1 fruit fly cellular context compared by ENCODE assay signal in genomic region chr3R:29745056-29745455, dm6.
TF ChIP-seq lines count a peak whose summit lies in the region.

Gene Wdr24, minus strand, starts transcription at chr3R:29745092.
Gene IntS11, plus strand, starts transcription at chr3R:29745337.

TF ChIP-seq in whole organism, embryonic, 481 proteins besides CTCF, POLR2A, EP300 and RAD21 (continued from another document and continues in another):
- TF ChIP-seq Oaz (GFP tag; IDR thresholded peaks at IDR 0.05; lab: Robert Waterston, UW) (peak; percentile 87), Dip3 (GFP tag; optimal IDR thresholded peaks at IDR 0.05; lab: Kevin White, UChicago) (peak; percentile 91), CG6254 (GFP tag; optimal IDR thresholded peaks at IDR 0.05; lab: Kevin White, UChicago) (peak; percentile 30), CG10543 (GFP tag; optimal IDR thresholded peaks at IDR 0.05; lab: Kevin White, UChicago) (no peak), CG3065 (GFP tag; optimal IDR thresholded peaks at IDR 0.05; lab: Kevin White, UChicago) (no peak), CG2116 (GFP tag; optimal IDR thresholded peaks at IDR 0.05; lab: Kevin White, UChicago) (peak; percentile 81), ab (GFP tag; optimal IDR thresholded peaks at IDR 0.05; lab: Kevin White, UChicago) (peak; percentile 28), CG6689 (GFP tag; IDR thresholded peaks at IDR 0.05; lab: Robert Waterston, UW) (peak; percentile 88), CG7745 (tag; optimal IDR thresholded peaks at IDR 0.05; lab: Kevin White, UChicago) (no peak), CG15269 (tag; optimal IDR thresholded peaks at IDR 0.05; lab: Kevin White, UChicago) (peak; percentile 86), CG17385 (GFP tag; optimal IDR thresholded peaks at IDR 0.05; lab: Kevin White, UChicago) (peak; percentile 64), CG1603 (tag; optimal IDR thresholded peaks at IDR 0.05; lab: Kevin White, UChicago) (peak; percentile 89), mld (GFP tag; IDR thresholded peaks at IDR 0.05; lab: Robert Waterston, UW; ENCODE audit: partially characterized antibody) (no peak), CHES-1-like (GFP tag; optimal IDR thresholded peaks at IDR 0.05; lab: Kevin White, UChicago) (peak; percentile 72), ewg (GFP tag; optimal IDR thresholded peaks at IDR 0.05; lab: Kevin White, UChicago) (peak; percentile 60), Atf6 (GFP tag; IDR thresholded peaks at IDR 0.05; lab: Robert Waterston, UW) (peak; percentile 89), CG7271 (tag; optimal IDR thresholded peaks at IDR 0.05; lab: Kevin White, UChicago) (no peak), B-H1 (GFP tag; IDR thresholded peaks at IDR 0.05; lab: Robert Waterston, UW) (peak; percentile 80; the same call in 2 of the 3 replicates), tio (GFP tag; optimal IDR thresholded peaks at IDR 0.05; lab: Kevin White, UChicago) (no peak), CG6683 (GFP tag; optimal IDR thresholded peaks at IDR 0.05; lab: Kevin White, UChicago) (no peak), dan (GFP tag; IDR thresholded peaks at IDR 0.05; lab: Robert Waterston, UW) (no peak), CG13424 (tag; optimal IDR thresholded peaks at IDR 0.05; lab: Kevin White, UChicago) (peak; percentile 86), corto (GFP tag; optimal IDR thresholded peaks at IDR 0.05; lab: Kevin White, UChicago) (no peak), CG13775 (GFP tag; optimal IDR thresholded peaks at IDR 0.05; lab: Kevin White, UChicago) (peak; percentile 73), ro (GFP tag; IDR thresholded peaks at IDR 0.05; lab: Robert Waterston, UW) (peak; percentile 18; the same call in 1 of the 2 replicates), CG5953 (GFP tag; IDR thresholded peaks at IDR 0.05; lab: Robert Waterston, UW) (peak; percentile 80; the same call in 1 of the 2 replicates), TFAM (GFP tag; optimal IDR thresholded peaks at IDR 0.05; lab: Kevin White, UChicago) (no peak), her (GFP tag; optimal IDR thresholded peaks at IDR 0.05; lab: Kevin White, UChicago) (no peak), crol (GFP tag; IDR thresholded peaks at IDR 0.05; lab: Robert Waterston, UW) (no peak), Elba2 (GFP tag; optimal IDR thresholded peaks at IDR 0.05; lab: Kevin White, UChicago) (peak; percentile 92), CG15514 (GFP tag; optimal IDR thresholded peaks at IDR 0.05; lab: Kevin White, UChicago) (peak; percentile 84), pho (GFP tag; optimal IDR thresholded peaks at IDR 0.05; lab: Kevin White, UChicago) (peak; percentile 82), Ets65A (GFP tag; lab: Kevin White, UChicago) (peak; percentile 98), CG10147 (GFP tag; optimal IDR thresholded peaks at IDR 0.05; lab: Kevin White, UChicago) (peak; percentile 82), Poxn (GFP tag; IDR thresholded peaks at IDR 0.05; lab: Robert Waterston, UW) (peak; percentile 87), pita (GFP tag; optimal IDR thresholded peaks at IDR 0.05; lab: Kevin White, UChicago) (no peak), CG12236 (GFP tag; optimal IDR thresholded peaks at IDR 0.05; lab: Kevin White, UChicago) (no peak), sqz (GFP tag; optimal IDR thresholded peaks at IDR 0.05; lab: Kevin White, UChicago) (no peak), hb (GFP tag; IDR thresholded peaks at IDR 0.05; lab: Robert Waterston, UW; ENCODE audit: partially characterized antibody) (no peak), MTF-1 (GFP tag; optimal IDR thresholded peaks at IDR 0.05; lab: Kevin White, UChicago; ENCODE audit: borderline replicate concordance) (no peak), ash1 (GFP tag; optimal IDR thresholded peaks at IDR 0.05; lab: Kevin White, UChicago) (no peak), CG4820 (GFP tag; optimal IDR thresholded peaks at IDR 0.05; lab: Kevin White, UChicago) (peak; percentile 57), CG11085 (GFP tag; IDR thresholded peaks at IDR 0.05; lab: Robert Waterston, UW) (peak; percentile 92), chif (GFP tag; optimal IDR thresholded peaks at IDR 0.05; lab: Kevin White, UChicago) (peak; percentile 28 to 71), ems (GFP tag; optimal IDR thresholded peaks at IDR 0.05; lab: Kevin White, UChicago) (peak; percentile 69), CG8089 (GFP tag; optimal IDR thresholded peaks at IDR 0.05; lab: Kevin White, UChicago) (no peak), gem (tag; optimal IDR thresholded peaks at IDR 0.05; lab: Kevin White, UChicago) (peak; percentile 89), pum (GFP tag; optimal IDR thresholded peaks at IDR 0.05; lab: Kevin White, UChicago) (peak; percentile 52), CG5245 (GFP tag; optimal IDR thresholded peaks at IDR 0.05; lab: Kevin White, UChicago) (no peak), CG4854 (GFP tag; optimal IDR thresholded peaks at IDR 0.05; lab: Kevin White, UChicago) (peak; percentile 58), CG9797 (GFP tag; optimal IDR thresholded peaks at IDR 0.05; lab: Kevin White, UChicago) (peak; percentile 87), Hmr (GFP tag; optimal IDR thresholded peaks at IDR 0.05; lab: Kevin White, UChicago) (peak; percentile 82), CoRest (tag; optimal IDR thresholded peaks at IDR 0.05; lab: Kevin White, UChicago) (peak; percentile 91), fu2 (GFP tag; optimal IDR thresholded peaks at IDR 0.05; lab: Kevin White, UChicago) (peak; percentile 69), row (GFP tag; IDR thresholded peaks at IDR 0.05; lab: Robert Waterston, UW) (peak; percentile 98), Usf (GFP tag; optimal IDR thresholded peaks at IDR 0.05; lab: Kevin White, UChicago) (peak; percentile 87), maf-S (GFP tag; optimal IDR thresholded peaks at IDR 0.05; lab: Kevin White, UChicago) (peak; percentile 47), cwo (GFP tag; optimal IDR thresholded peaks at IDR 0.05; lab: Kevin White, UChicago) (peak; percentile 62), tap (tag; optimal IDR thresholded peaks at IDR 0.05; lab: Kevin White, UChicago) (no peak), ac (GFP tag; optimal IDR thresholded peaks at IDR 0.05; lab: Kevin White, UChicago) (no peak), HHEX (GFP tag; optimal IDR thresholded peaks at IDR 0.05; lab: Kevin White, UChicago) (peak; percentile 69), CG15011 (GFP tag; optimal IDR thresholded peaks at IDR 0.05; lab: Kevin White, UChicago) (no peak), al (GFP tag; IDR thresholded peaks at IDR 0.05; lab: Robert Waterston, UW) (peak; percentile 95), seq (GFP tag; IDR thresholded peaks at IDR 0.05; lab: Robert Waterston, UW) (peak; percentile 69), pnt (GFP tag; optimal IDR thresholded peaks at IDR 0.05; lab: Kevin White, UChicago) (peak; percentile 61), CG12942 (GFP tag; optimal IDR thresholded peaks at IDR 0.05; lab: Kevin White, UChicago) (peak; percentile 72), emc (GFP tag; optimal IDR thresholded peaks at IDR 0.05; lab: Kevin White, UChicago) (peak; percentile 56), Kr (GFP tag; optimal IDR thresholded peaks at IDR 0.05; lab: Kevin White, UChicago) (no peak), usp (GFP tag; optimal IDR thresholded peaks at IDR 0.05; lab: Kevin White, UChicago) (no peak), CG2678 (tag; optimal IDR thresholded peaks at IDR 0.05; lab: Kevin White, UChicago) (peak; percentile 88), chinmo (GFP tag; IDR thresholded peaks at IDR 0.05; lab: Robert Waterston, UW; ENCODE audit: partially characterized antibody) (0 out of 4 replicates have a peak, but pooled peaks have one; percentile 57), crc (GFP tag; optimal IDR thresholded peaks at IDR 0.05; lab: Kevin White, UChicago) (no peak), Dbx (GFP tag; IDR thresholded peaks at IDR 0.05; lab: Robert Waterston, UW) (peak; percentile 96), nmo (GFP tag; optimal IDR thresholded peaks at IDR 0.05; lab: Kevin White, UChicago) (peak; percentile 88), D (optimal IDR thresholded peaks at IDR 0.05; lab: Kevin White, UChicago) (no peak), D (GFP tag; optimal IDR thresholded peaks at IDR 0.05; lab: Kevin White, UChicago) (no peak), CG34376 (GFP tag; optimal IDR thresholded peaks at IDR 0.05; lab: Kevin White, UChicago) (peak; percentile 60), CG17829 (tag; optimal IDR thresholded peaks at IDR 0.05; lab: Kevin White, UChicago) (peak; percentile 79), CG7963 (GFP tag; IDR thresholded peaks at IDR 0.05; lab: Robert Waterston, UW; ENCODE audit: partially characterized antibody) (no peak), tup (GFP tag; optimal IDR thresholded peaks at IDR 0.05; lab: Kevin White, UChicago) (peak; percentile 37), dimm (GFP tag; IDR thresholded peaks at IDR 0.05; lab: Robert Waterston, UW) (peak; percentile 79), CG30403 (GFP tag; optimal IDR thresholded peaks at IDR 0.05; lab: Kevin White, UChicago) (peak; percentile 86), MESR4 (GFP tag; optimal IDR thresholded peaks at IDR 0.05; lab: Kevin White, UChicago) (peak; percentile 52), Rfx (GFP tag; IDR thresholded peaks at IDR 0.05; lab: Robert Waterston, UW) (peak; percentile 97), CG3726 (GFP tag; IDR thresholded peaks at IDR 0.05; lab: Robert Waterston, UW) (peak; percentile 85; the same call in 2 of the 3 replicates), CG43689 (GFP tag; IDR thresholded peaks at IDR 0.05; lab: Robert Waterston, UW) (peak; percentile 80), CG8290 (GFP tag; optimal IDR thresholded peaks at IDR 0.05; lab: Kevin White, UChicago) (no peak), CG8290 (tag; optimal IDR thresholded peaks at IDR 0.05; lab: Kevin White, UChicago) (peak in 1 of 2 experiments; percentile 96), psq (GFP tag; optimal IDR thresholded peaks at IDR 0.05; lab: Kevin White, UChicago) (peak; percentile 28), CG4360 (GFP tag; IDR thresholded peaks at IDR 0.05; lab: Robert Waterston, UW) (0 out of 2 replicates have a peak, but pooled peaks have one; percentile 32), mam (GFP tag; optimal IDR thresholded peaks at IDR 0.05; lab: Kevin White, UChicago) (peak; percentile 90), kay (GFP tag; optimal IDR thresholded peaks at IDR 0.05; lab: Kevin White, UChicago) (peak; percentile 54), gcm (GFP tag; optimal IDR thresholded peaks at IDR 0.05; lab: Kevin White, UChicago) (no peak), Sox100B (GFP tag; optimal IDR thresholded peaks at IDR 0.05; lab: Kevin White, UChicago) (no peak), zen (tag; optimal IDR thresholded peaks at IDR 0.05; lab: Kevin White, UChicago) (peak; percentile 59), CG7556 (GFP tag; optimal IDR thresholded peaks at IDR 0.05; lab: Kevin White, UChicago) (peak; percentile 71), sr (GFP tag; IDR thresholded peaks at IDR 0.05; lab: Robert Waterston, UW) (peak; percentile 31; the same call in 1 of the 3 replicates), Adf1 (GFP tag; IDR thresholded peaks at IDR 0.05; lab: Robert Waterston, UW) (peak; percentile 71), lmd (GFP tag; IDR thresholded peaks at IDR 0.05; lab: Robert Waterston, UW) (peak; percentile 94), odd (GFP tag; optimal IDR thresholded peaks at IDR 0.05; lab: Kevin White, UChicago) (no peak), wek (GFP tag; optimal IDR thresholded peaks at IDR 0.05; lab: Kevin White, UChicago) (peak; percentile 22), Doc3 (GFP tag; IDR thresholded peaks at IDR 0.05; lab: Robert Waterston, UW; ENCODE audit: partially characterized antibody) (no peak), sob (GFP tag; IDR thresholded peaks at IDR 0.05; lab: Robert Waterston, UW) (peak; percentile 96), CG32532 (GFP tag; IDR thresholded peaks at IDR 0.05; lab: Robert Waterston, UW) (peak; percentile 96), hbn (GFP tag; IDR thresholded peaks at IDR 0.05; lab: Robert Waterston, UW; ENCODE audit: partially characterized antibody) (no peak), CG17328 (GFP tag; IDR thresholded peaks at IDR 0.05; lab: Robert Waterston, UW) (peak; percentile 75), CG1792 (GFP tag; optimal IDR thresholded peaks at IDR 0.05; lab: Kevin White, UChicago) (peak; percentile 43), abd-A (tag; optimal IDR thresholded peaks at IDR 0.05; lab: Kevin White, UChicago) (no peak), fd64A (GFP tag; optimal IDR thresholded peaks at IDR 0.05; lab: Kevin White, UChicago) (no peak), Rx (GFP tag; IDR thresholded peaks at IDR 0.05; lab: Robert Waterston, UW) (peak; percentile 87), cas (GFP tag; IDR thresholded peaks at IDR 0.05; lab: Robert Waterston, UW) (peak; percentile 88), da (GFP tag; optimal IDR thresholded peaks at IDR 0.05; lab: Kevin White, UChicago) (no peak), Bdp1 (GFP tag; optimal IDR thresholded peaks at IDR 0.05; lab: Kevin White, UChicago) (peak; percentile 44), Trl (optimal IDR thresholded peaks at IDR 0.05; lab: Kevin White, UChicago) (no peak), Trl (GFP tag; optimal IDR thresholded peaks at IDR 0.05; lab: Kevin White, UChicago) (peak; percentile 41), mirr (GFP tag; optimal IDR thresholded peaks at IDR 0.05; lab: Kevin White, UChicago) (peak; percentile 73), Max (GFP tag; optimal IDR thresholded peaks at IDR 0.05; lab: Kevin White, UChicago) (peak; percentile 80), CG4404 (GFP tag; IDR thresholded peaks at IDR 0.05; lab: Robert Waterston, UW) (peak; percentile 90), CG8388 (GFP tag; optimal IDR thresholded peaks at IDR 0.05; lab: Kevin White, UChicago) (no peak), CG34422 (GFP tag; IDR thresholded peaks at IDR 0.05; lab: Robert Waterston, UW) (peak; percentile 95), ATbp (GFP tag; optimal IDR thresholded peaks at IDR 0.05; lab: Kevin White, UChicago) (no peak), sisA (GFP tag; IDR thresholded peaks at IDR 0.05; lab: Robert Waterston, UW) (peak; percentile 93), Fer2 (tag; optimal IDR thresholded peaks at IDR 0.05; lab: Kevin White, UChicago) (peak; percentile 80), cg (GFP tag; optimal IDR thresholded peaks at IDR 0.05; lab: Kevin White, UChicago) (no peak), zen2 (GFP tag; IDR thresholded peaks at IDR 0.05; lab: Robert Waterston, UW; ENCODE audit: partially characterized antibody) (no peak), CG10654 (GFP tag; optimal IDR thresholded peaks at IDR 0.05; lab: Kevin White, UChicago) (peak; percentile 48), CG11247 (GFP tag; IDR thresholded peaks at IDR 0.05; lab: Robert Waterston, UW) (peak; percentile 92), Dek (tag; optimal IDR thresholded peaks at IDR 0.05; lab: Kevin White, UChicago) (peak; percentile 90), tll (GFP tag; optimal IDR thresholded peaks at IDR 0.05; lab: Kevin White, UChicago) (peak in 1 of 2 experiments; percentile 64), salm (tag; optimal IDR thresholded peaks at IDR 0.05; lab: Kevin White, UChicago) (peak; percentile 28), CG9817 (tag; optimal IDR thresholded peaks at IDR 0.05; lab: Kevin White, UChicago) (peak; percentile 93), Jarid2 (GFP tag; optimal IDR thresholded peaks at IDR 0.05; lab: Kevin White, UChicago) (no peak), CG10565 (GFP tag; optimal IDR thresholded peaks at IDR 0.05; lab: Kevin White, UChicago) (no peak)
